Fruit fly (Drosophila melanogaster) whole organism, embryonic: ENCODE data around the gene Mpcp2.

Source experiments
- BtbVII ChIP-seq: fragments of 200-800 bp; sonication (Bioruptor generic); optimal IDR thresholded peaks from 3 replicates; lab custom pipeline; 2017; ENCODE audit warnings: missing biosample characterization, mild to moderate bottlenecking, missing genetic modification characterization
- CG10147 ChIP-seq: fragments of 200-800 bp; sonication (Bioruptor generic); optimal IDR thresholded peaks from 2 replicates; lab custom pipeline; 2019; ENCODE audit warnings: missing biosample characterization, mild to moderate bottlenecking, missing genetic modification characterization, moderate library complexity
- CG10267 ChIP-seq: fragments of 200-800 bp; sonication (Bioruptor generic); optimal IDR thresholded peaks from 2 replicates; lab custom pipeline; 2018; ENCODE audit warnings: missing biosample characterization, mild to moderate bottlenecking, missing genetic modification characterization, moderate library complexity
- CG11504 ChIP-seq: fragments of 200-800 bp; sonication (Bioruptor generic); optimal IDR thresholded peaks from 3 replicates; lab custom pipeline; 2019; ENCODE audit warnings: missing biosample characterization, mild to moderate bottlenecking, missing genetic modification characterization, moderate library complexity
- CG12104 ChIP-seq: fragments of 200-800 bp; sonication (Bioruptor generic); optimal IDR thresholded peaks from 3 replicates; lab custom pipeline; 2016; ENCODE audit warnings: missing biosample characterization, missing genetic modification characterization
- CG14965 ChIP-seq: fragments of 200-800 bp; sonication (Bioruptor generic); optimal IDR thresholded peaks from 2 replicates; lab custom pipeline; 2016; ENCODE audit warnings: missing biosample characterization, missing genetic modification characterization, borderline replicate concordance
- CG1603 ChIP-seq: fragments of 200-800 bp; sonication (Bioruptor generic); optimal IDR thresholded peaks from 2 replicates; lab custom pipeline; 2019; ENCODE audit warnings: missing biosample characterization, mild to moderate bottlenecking, missing genetic modification characterization, moderate library complexity
- CG16863 ChIP-seq: fragments of 200-800 bp; sonication (Bioruptor generic); optimal IDR thresholded peaks from 3 replicates; lab custom pipeline; 2016; ENCODE audit warnings: missing biosample characterization, missing genetic modification characterization
- CG18619 ChIP-seq: fragments of 200-800 bp; sonication (Bioruptor generic); optimal IDR thresholded peaks from 3 replicates; lab custom pipeline; 2017; ENCODE audit warnings: missing biosample characterization, mild to moderate bottlenecking, missing genetic modification characterization
- CG18764 ChIP-seq: fragments of 200-800 bp; sonication (Bioruptor generic); optimal IDR thresholded peaks from 3 replicates; lab custom pipeline; 2016; ENCODE audit warnings: missing biosample characterization, missing genetic modification characterization
- CG31224 ChIP-seq: fragments of 200-800 bp; sonication (Bioruptor generic); IDR thresholded peaks from 2 replicates; pipeline ENCODE4 v1.3.6; 2022; ENCODE audit warnings: missing biosample characterization, missing genetic modification characterization
- CG32767 ChIP-seq: fragments of 200-800 bp; sonication (Bioruptor generic); IDR thresholded peaks from 2 replicates; pipeline ENCODE4 v1.3.6; 2022; ENCODE audit warnings: missing biosample characterization, missing genetic modification characterization
- CG34376 ChIP-seq: fragments of 200-800 bp; sonication (Bioruptor generic); optimal IDR thresholded peaks from 2 replicates; lab custom pipeline; 2018; ENCODE audit warnings: missing biosample characterization, mild to moderate bottlenecking, missing genetic modification characterization
- CG3838 ChIP-seq: fragments of 200-800 bp; sonication (Bioruptor generic); optimal IDR thresholded peaks from 3 replicates; lab custom pipeline; 2016; ENCODE audit warnings: missing biosample characterization, missing genetic modification characterization
- CG42726 ChIP-seq: fragments of 200-800 bp; sonication (Bioruptor generic); IDR thresholded peaks from 2 replicates; pipeline ENCODE4 v1.3.6; 2022; ENCODE audit warnings: missing biosample characterization, missing genetic modification characterization; ENCODE audit not compliant: partially characterized antibody
- CG6254 ChIP-seq: fragments of 200-800 bp; sonication (Bioruptor generic); optimal IDR thresholded peaks from 3 replicates; lab custom pipeline; 2017; ENCODE audit warnings: mild to moderate bottlenecking, missing biosample characterization, missing genetic modification reagents, missing genetic modification characterization
- CG6654 ChIP-seq: fragments of 200-800 bp; sonication (Bioruptor generic); optimal IDR thresholded peaks from 2 replicates; lab custom pipeline; 2017; ENCODE audit warnings: missing biosample characterization, mild to moderate bottlenecking, missing genetic modification characterization
- CG9817 ChIP-seq: fragments of 200-800 bp; sonication (Bioruptor generic); optimal IDR thresholded peaks from 2 replicates; lab custom pipeline; 2018; ENCODE audit warnings: missing biosample characterization, mild to moderate bottlenecking, missing genetic modification characterization, moderate library complexity
- D19B ChIP-seq: fragments of 200-800 bp; sonication (Bioruptor generic); optimal IDR thresholded peaks from 2 replicates; lab custom pipeline; 2017; ENCODE audit warnings: missing biosample characterization, mild to moderate bottlenecking, missing genetic modification characterization
- Dfd ChIP-seq, 2 experiments: fragments of >200 bp; optimal IDR thresholded peaks; 2 replicates each; lab custom pipeline; 2017; ENCODE audit warnings: missing biosample characterization in 2 of 2, missing genetic modification characterization in 2 of 2
- Eip74EF ChIP-seq, 2 experiments: fragments of 200-800 bp in 1 of 2; fragments of >200 bp in 1 of 2; sonication (Bioruptor generic) in 1 of 2; optimal IDR thresholded peaks; 2 replicates each; lab custom pipeline; 2017 to 2019; ENCODE audit warnings: missing biosample characterization in 2 of 2, missing genetic modification characterization in 2 of 2, mild to moderate bottlenecking in 1 of 2, moderate library complexity in 1 of 2
- Hr78 ChIP-seq, 2 experiments: fragments of 200-800 bp in 1 of 2; fragments of >200 bp in 1 of 2; sonication (Bioruptor generic) in 1 of 2; optimal IDR thresholded peaks; 2 replicates each; lab custom pipeline; 2017 to 2019; ENCODE audit warnings: missing biosample characterization in 2 of 2, missing genetic modification characterization in 2 of 2, mild to moderate bottlenecking in 1 of 2, moderate library complexity in 1 of 2
- Jarid2 ChIP-seq: fragments of 200-800 bp; sonication (Bioruptor generic); optimal IDR thresholded peaks from 3 replicates; lab custom pipeline; 2017; ENCODE audit warnings: mild to moderate bottlenecking, missing biosample characterization, missing genetic modification reagents, missing genetic modification characterization
- Mrtf ChIP-seq: fragments of 200-800 bp; sonication (Bioruptor generic); IDR thresholded peaks from 3 replicates; pipeline ENCODE4 v1.3.6; 2022; ENCODE audit warnings: missing biosample characterization, missing genetic modification characterization
- Pdp1 ChIP-seq, 2 experiments: fragments of 200-800 bp; sonication (Bioruptor generic); optimal IDR thresholded peaks; 3 replicates each; lab custom pipeline; 2016; ENCODE audit warnings: missing biosample characterization in 2 of 2, missing genetic modification characterization in 2 of 2, mild to moderate bottlenecking in 1 of 2, moderate library complexity in 1 of 2
- Rfx ChIP-seq: fragments of 200-800 bp; sonication (Bioruptor generic); IDR thresholded peaks from 2 replicates; pipeline ENCODE4 v1.3.6; 2022; ENCODE audit warnings: missing biosample characterization, missing genetic modification characterization
- Sin3A ChIP-seq: fragments of >200 bp; optimal IDR thresholded peaks from 2 replicates; lab custom pipeline; 2018
- btn ChIP-seq: fragments of 200-800 bp; sonication (Bioruptor generic); optimal IDR thresholded peaks from 2 replicates; lab custom pipeline; 2016; ENCODE audit warnings: missing biosample characterization, missing genetic modification characterization
- cad ChIP-seq: fragments of >200 bp; optimal IDR thresholded peaks from 2 replicates; lab custom pipeline; 2017; ENCODE audit warnings: missing biosample characterization, missing genetic modification characterization
- crol ChIP-seq: fragments of 200-800 bp; sonication (Bioruptor generic); IDR thresholded peaks from 2 replicates; pipeline ENCODE4 v1.3.6; 2022; ENCODE audit warnings: missing biosample characterization, missing genetic modification characterization
- dmrt11E ChIP-seq: fragments of 200-800 bp; sonication (Bioruptor generic); optimal IDR thresholded peaks from 3 replicates; lab custom pipeline; 2018; ENCODE audit warnings: missing biosample characterization, mild to moderate bottlenecking, missing genetic modification characterization, moderate library complexity
- emc ChIP-seq: fragments of 200-800 bp; sonication (Bioruptor generic); optimal IDR thresholded peaks from 2 replicates; lab custom pipeline; 2016; ENCODE audit warnings: missing biosample characterization, missing genetic modification characterization
- grn ChIP-seq: fragments of 200-800 bp; sonication (Bioruptor generic); optimal IDR thresholded peaks from 3 replicates; lab custom pipeline; 2017; ENCODE audit warnings: missing biosample characterization, missing genetic modification characterization
- gsb-n ChIP-seq: fragments of 200-800 bp; sonication (Bioruptor generic); optimal IDR thresholded peaks from 3 replicates; lab custom pipeline; 2018; ENCODE audit warnings: missing biosample characterization, mild to moderate bottlenecking, missing genetic modification characterization
- hkb ChIP-seq, 2 experiments: fragments of 200-800 bp in 1 of 2; fragments of >200 bp in 1 of 2; sonication (Bioruptor generic) in 1 of 2; IDR thresholded peaks in 1 of 2; optimal IDR thresholded peaks in 1 of 2; 2 replicates each; pipeline versions ENCODE4 v1.3.6 to Lab custom; 2017 to 2022; ENCODE audit warnings: missing biosample characterization in 1 of 2, missing genetic modification characterization in 1 of 2
- jing ChIP-seq: fragments of 200-800 bp; sonication (Bioruptor generic); optimal IDR thresholded peaks from 2 replicates; lab custom pipeline; 2018; ENCODE audit warnings: missing biosample characterization, mild to moderate bottlenecking, missing genetic modification characterization
- kah ChIP-seq: fragments of 200-800 bp; sonication (Bioruptor generic); optimal IDR thresholded peaks from 2 replicates; lab custom pipeline; 2018; ENCODE audit warnings: missing biosample characterization, mild to moderate bottlenecking, missing genetic modification characterization
- pnt ChIP-seq: fragments of 200-800 bp; sonication (Bioruptor generic); optimal IDR thresholded peaks from 3 replicates; lab custom pipeline; 2016; ENCODE audit warnings: missing biosample characterization, missing genetic modification characterization
- pum ChIP-seq: fragments of 200-800 bp; sonication (Bioruptor generic); optimal IDR thresholded peaks from 2 replicates; lab custom pipeline; 2016; ENCODE audit warnings: missing biosample characterization, missing genetic modification characterization
- sisA ChIP-seq: fragments of 200-800 bp; sonication (Bioruptor generic); IDR thresholded peaks from 2 replicates; pipeline ENCODE4 v1.3.6; 2022; ENCODE audit warnings: missing biosample characterization, missing genetic modification characterization
- ssp ChIP-seq: fragments of 200-800 bp; sonication (Bioruptor generic); IDR thresholded peaks from 2 replicates; pipeline ENCODE4 v1.3.6; 2022; ENCODE audit warnings: missing biosample characterization, missing genetic modification characterization
- stc ChIP-seq: fragments of 200-800 bp; sonication (Bioruptor generic); IDR thresholded peaks from 2 replicates; pipeline ENCODE4 v1.3.6; 2022; ENCODE audit warnings: missing biosample characterization, missing genetic modification characterization
- tup ChIP-seq: fragments of 200-800 bp; sonication (Bioruptor generic); optimal IDR thresholded peaks from 2 replicates; lab custom pipeline; 2016; ENCODE audit warnings: missing biosample characterization, mild to moderate bottlenecking, missing genetic modification characterization, moderate library complexity

Mpcp2 gene

DNA sequence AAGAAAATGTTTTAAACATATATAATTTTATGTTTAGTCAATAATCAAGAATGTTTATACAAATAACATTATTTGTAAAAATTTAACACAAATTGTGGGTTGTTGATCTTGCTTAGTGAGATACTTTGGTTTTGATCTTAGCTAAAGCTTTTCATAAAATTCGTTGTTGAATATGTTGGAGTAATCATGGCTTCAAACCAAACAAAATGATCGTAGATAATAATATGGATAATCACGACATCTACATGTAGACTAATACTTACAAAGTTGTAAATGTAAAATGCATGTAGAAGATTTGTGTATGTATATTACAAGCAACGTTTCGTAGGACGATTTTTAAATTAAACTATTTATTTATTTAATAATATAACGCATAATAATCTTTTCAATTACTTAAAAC lies 24.2 kb upstream of the Mpcp2 start (continued):
- TF ChIP-seq emc (GFP tag; lab: Kevin White, UChicago): no peak
- TF ChIP-seq tup (GFP tag; lab: Kevin White, UChicago): no peak
- TF ChIP-seq grn: peak; percentile 58
- no peak for TF ChIP-seq Eip74EF (GFP tag; optimal IDR thresholded peaks at IDR 0.05; lab: Kevin White, UChicago)

dm6 chr3L:14515690-14516089 lies 21.8 kb upstream of the Mpcp2 start:
- TF ChIP-seq hkb (optimal IDR thresholded peaks at IDR 0.05; lab: Kevin White, UChicago) (peak; percentile 16), hkb (GFP tag; IDR thresholded peaks at IDR 0.05; lab: Robert Waterston, UW) (no peak), CG32767 (GFP tag; lab: Robert Waterston, UW) (no peak)

dm6 chr3L:14517525-14517924 lies 19.9 kb upstream of the Mpcp2 start, which contains the start of gene CG9592:
TSS of gene CG9592 (plus strand) at chr3L:14517825.
- TF ChIP-seq CG14965: no peak
- TF ChIP-seq CG6254: no peak
- peak in 1 of 2 experiments; percentile 55 for TF ChIP-seq Pdp1 (GFP tag; optimal IDR thresholded peaks at IDR 0.05; lab: Kevin White, UChicago)

DNA sequence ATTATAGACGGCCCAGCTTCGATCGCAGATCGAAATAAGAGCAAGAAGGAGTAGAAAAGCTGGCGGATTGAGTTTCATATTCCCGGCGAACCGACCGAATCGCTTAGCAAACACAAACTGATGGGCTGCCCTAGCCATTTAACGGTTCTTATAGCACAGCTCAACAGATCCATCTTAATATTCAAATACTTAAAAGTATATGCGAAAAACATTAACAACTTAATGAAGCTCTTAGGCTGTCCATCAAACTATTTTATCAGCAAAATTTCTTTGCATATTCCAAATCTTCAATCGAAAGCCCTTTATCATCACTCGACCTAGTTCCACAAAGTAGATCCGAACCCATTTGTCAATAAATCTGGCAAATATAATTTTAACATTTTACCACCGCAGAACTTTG lies 15.9 kb upstream of the Mpcp2 start, which contains the start of gene CG4613:
Gene CG4613 (minus strand): TSS at position 101 of the 400 bp plus-strand sequence.
- no peak for TF ChIP-seq pnt
- TF ChIP-seq CG18619 (GFP tag; lab: Kevin White, UChicago): no peak
- TF ChIP-seq CG3838 (GFP tag; lab: Kevin White, UChicago): no peak
- TF ChIP-seq Rfx (GFP tag; lab: Robert Waterston, UW): no peak
- no peak for TF ChIP-seq crol
- no peak for TF ChIP-seq CG12104
- TF ChIP-seq cad (GFP tag; lab: Kevin White, UChicago): no peak
- TF ChIP-seq Dfd (GFP tag; optimal IDR thresholded peaks at IDR 0.05; lab: Kevin White, UChicago): no peak
- TF ChIP-seq Hr78 (GFP tag; optimal IDR thresholded peaks at IDR 0.05; lab: Kevin White, UChicago): no peak
- no peak for TF ChIP-seq Jarid2 (GFP tag; lab: Kevin White, UChicago)
- TF ChIP-seq CG1603 (tag; lab: Kevin White, UChicago): no peak
- no peak for TF ChIP-seq CG42726 (GFP tag; lab: Robert Waterston, UW)
- no peak for TF ChIP-seq Mrtf (GFP tag; lab: Robert Waterston, UW)
- no peak for TF ChIP-seq D19B
- no peak for TF ChIP-seq stc
- no peak for TF ChIP-seq CG18764 (GFP tag; lab: Kevin White, UChicago)
- TF ChIP-seq kah (GFP tag; lab: Kevin White, UChicago): no peak
- no peak for TF ChIP-seq dmrt11E (tag; lab: Kevin White, UChicago)
- TF ChIP-seq CG31224 (GFP tag; lab: Robert Waterston, UW): no peak
- no peak for TF ChIP-seq CG10147

dm6 chr3L:14522483-14523362 lies 14.7 kb upstream of the Mpcp2 start:
- TF ChIP-seq CG6654 (GFP tag; lab: Kevin White, UChicago) (no peak), CG34376 (GFP tag; lab: Kevin White, UChicago) (no peak), Sin3A (lab: Kevin White, UChicago) (no peak), jing (no peak), btn (GFP tag; lab: Kevin White, UChicago) (no peak), gsb-n (tag; lab: Kevin White, UChicago) (peak; percentile 5), CG10267 (no peak), pum (GFP tag; lab: Kevin White, UChicago) (no peak), BtbVII (GFP tag; lab: Kevin White, UChicago) (no peak), CG9817 (tag; lab: Kevin White, UChicago) (no peak), dmrt11E (tag; lab: Kevin White, UChicago) (no peak), CG16863 (no peak), ssp (no peak), CG11504 (no peak), sisA (no peak)
